Fruit fly (Drosophila melanogaster) whole organism, prepupa: ENCODE data around the gene CG31013.

Experiments used
- CG8119 ChIP-seq: fragments of 200-800 bp; sonication (Bioruptor generic); IDR thresholded peaks from 3 replicates; pipeline ENCODE4 v1.3.6; 2022; ENCODE audit warnings: missing biosample characterization, missing genetic modification characterization
- Hr39 ChIP-seq: fragments of 200-800 bp; sonication (Bioruptor generic); optimal IDR thresholded peaks from 2 replicates; lab custom pipeline; 2016; ENCODE audit warnings: missing biosample characterization, missing genetic modification characterization
- cyc ChIP-seq: fragments of 200-800 bp; sonication (Bioruptor generic); optimal IDR thresholded peaks from 3 replicates; lab custom pipeline; 2016; ENCODE audit warnings: missing biosample characterization, missing genetic modification characterization
- topi ChIP-seq: fragments of 200-800 bp; sonication (Bioruptor generic); optimal IDR thresholded peaks from 3 replicates; lab custom pipeline; 2016; ENCODE audit warnings: missing biosample characterization, missing genetic modification characterization

dm6 chr3R:30605889-30606288, 39.8 kb downstream of the CG31013 start, which contains the start of gene CG31016:
- TF ChIP-seq CG8119 (GFP tag; lab: Robert Waterston, UW) (no peak), cyc (GFP tag; lab: Kevin White, UChicago) (no peak), Hr39 (no peak), topi (GFP tag; lab: Kevin White, UChicago) (no peak)
